Fruit fly (Drosophila melanogaster) whole organism, embryonic: ENCODE measurements around the gene crq.

Experiments
- Ada2b ChIP-seq: fragments of 200-800 bp; sonication (Bioruptor generic); IDR thresholded peaks from 2 replicates; pipeline ENCODE4 v1.3.6; 2022; ENCODE audit warnings: missing biosample characterization, missing genetic modification characterization
- Aef1 ChIP-seq: fragments of 200-800 bp; sonication (Bioruptor generic); IDR thresholded peaks from 3 replicates; pipeline ENCODE4 v1.3.6; 2022; ENCODE audit warnings: missing biosample characterization, missing genetic modification characterization
- Atf3 ChIP-seq: fragments of 200-800 bp; sonication (Bioruptor generic); optimal IDR thresholded peaks from 3 replicates; lab custom pipeline; 2016; ENCODE audit warnings: missing biosample characterization, missing genetic modification characterization
- CG12071 ChIP-seq: fragments of 200-800 bp; sonication (Bioruptor generic); optimal IDR thresholded peaks from 3 replicates; lab custom pipeline; 2018; ENCODE audit warnings: missing biosample characterization, mild to moderate bottlenecking, missing genetic modification characterization
- CG12155 ChIP-seq: fragments of 200-800 bp; sonication (Bioruptor generic); optimal IDR thresholded peaks from 3 replicates; lab custom pipeline; 2016; ENCODE audit warnings: missing biosample characterization, missing genetic modification characterization
- CG12299 ChIP-seq: fragments of 200-800 bp; sonication (Bioruptor generic); optimal IDR thresholded peaks from 2 replicates; lab custom pipeline; 2018; ENCODE audit warnings: missing biosample characterization, mild to moderate bottlenecking, missing genetic modification characterization
- CG12744 ChIP-seq: fragments of 200-800 bp; sonication (Bioruptor generic); optimal IDR thresholded peaks from 2 replicates; lab custom pipeline; 2016; ENCODE audit warnings: missing biosample characterization, missing genetic modification characterization
- CG13424 ChIP-seq: fragments of 200-800 bp; sonication (Bioruptor generic); optimal IDR thresholded peaks from 2 replicates; lab custom pipeline; 2019; ENCODE audit warnings: missing biosample characterization, mild to moderate bottlenecking, missing genetic modification characterization, moderate library complexity
- CG1603 ChIP-seq: fragments of 200-800 bp; sonication (Bioruptor generic); optimal IDR thresholded peaks from 2 replicates; lab custom pipeline; 2019; ENCODE audit warnings: missing biosample characterization, mild to moderate bottlenecking, missing genetic modification characterization, moderate library complexity
- CG1647 ChIP-seq: fragments of 200-800 bp; sonication (Bioruptor generic); optimal IDR thresholded peaks from 3 replicates; lab custom pipeline; 2016; ENCODE audit warnings: missing biosample characterization, missing genetic modification characterization
- CG17802 ChIP-seq: fragments of 200-800 bp; sonication (Bioruptor generic); optimal IDR thresholded peaks from 2 replicates; lab custom pipeline; 2018; ENCODE audit warnings: missing biosample characterization, mild to moderate bottlenecking, missing genetic modification characterization, moderate library complexity
- CG1792 ChIP-seq: fragments of 200-800 bp; sonication (Bioruptor generic); optimal IDR thresholded peaks from 2 replicates; lab custom pipeline; 2016; ENCODE audit warnings: missing biosample characterization, missing genetic modification characterization
- CG32532 ChIP-seq: fragments of 200-800 bp; sonication (Bioruptor generic); IDR thresholded peaks from 2 replicates; pipeline ENCODE4 v1.3.6; 2022; ENCODE audit warnings: missing biosample characterization, missing genetic modification characterization
- CG34376 ChIP-seq: fragments of 200-800 bp; sonication (Bioruptor generic); optimal IDR thresholded peaks from 2 replicates; lab custom pipeline; 2018; ENCODE audit warnings: missing biosample characterization, mild to moderate bottlenecking, missing genetic modification characterization
- CG3838 ChIP-seq: fragments of 200-800 bp; sonication (Bioruptor generic); optimal IDR thresholded peaks from 3 replicates; lab custom pipeline; 2016; ENCODE audit warnings: missing biosample characterization, missing genetic modification characterization
- CG43689 ChIP-seq: fragments of 200-800 bp; sonication (Bioruptor generic); IDR thresholded peaks from 2 replicates; pipeline ENCODE4 v1.3.6; 2022; ENCODE audit warnings: missing biosample characterization, missing genetic modification characterization
- CG6272 ChIP-seq: fragments of 200-800 bp; sonication (Bioruptor generic); IDR thresholded peaks from 2 replicates; pipeline ENCODE4 v1.3.6; 2022; ENCODE audit warnings: missing biosample characterization, missing genetic modification characterization
- CG7928 ChIP-seq: fragments of 200-800 bp; sonication (Bioruptor generic); optimal IDR thresholded peaks from 2 replicates; lab custom pipeline; 2017; ENCODE audit warnings: missing biosample characterization, mild to moderate bottlenecking, missing genetic modification characterization
- CG9797 ChIP-seq: fragments of 200-800 bp; sonication (Bioruptor generic); optimal IDR thresholded peaks from 3 replicates; lab custom pipeline; 2018; ENCODE audit warnings: missing biosample characterization, mild to moderate bottlenecking, missing genetic modification characterization
- CTCF ChIP-seq: fragments of 200-800 bp; sonication (Bioruptor generic); optimal IDR thresholded peaks from 2 replicates; lab custom pipeline; 2017; ENCODE audit warnings: missing biosample characterization, mild to moderate bottlenecking, missing genetic modification characterization, moderate library complexity
- Camta ChIP-seq: fragments of 200-800 bp; sonication (Bioruptor generic); optimal IDR thresholded peaks from 2 replicates; lab custom pipeline; 2016; ENCODE audit warnings: missing biosample characterization, missing genetic modification characterization
- D19A ChIP-seq: fragments of 200-800 bp; optimal IDR thresholded peaks from 3 replicates; lab custom pipeline; 2019; ENCODE audit warnings: missing biosample characterization, mild to moderate bottlenecking, missing genetic modification characterization, moderate library complexity
- Dad ChIP-seq: fragments of 200-800 bp; sonication (Bioruptor generic); optimal IDR thresholded peaks from 3 replicates; lab custom pipeline; 2016; ENCODE audit warnings: missing biosample characterization, missing genetic modification characterization
- Dbx ChIP-seq: fragments of 200-800 bp; sonication (Bioruptor generic); IDR thresholded peaks from 3 replicates; pipeline ENCODE4 v1.3.6; 2022; ENCODE audit warnings: missing biosample characterization, missing genetic modification characterization
- Ets97D ChIP-seq: fragments of 200-800 bp; sonication (Bioruptor generic); optimal IDR thresholded peaks from 3 replicates; lab custom pipeline; 2016; ENCODE audit warnings: missing biosample characterization, missing genetic modification characterization
- HmgD ChIP-seq: fragments of 200-800 bp; sonication (Bioruptor generic); optimal IDR thresholded peaks from 3 replicates; lab custom pipeline; 2016; ENCODE audit warnings: missing biosample characterization, missing genetic modification characterization
- Hr3 ChIP-seq: fragments of 200-800 bp; sonication (Bioruptor generic); optimal IDR thresholded peaks from 3 replicates; lab custom pipeline; 2016; ENCODE audit warnings: missing biosample characterization, missing genetic modification characterization
- Hr51 ChIP-seq, 2 experiments: fragments of 200-800 bp; sonication (Bioruptor generic); optimal IDR thresholded peaks; 2 replicates in 1 of 2; 3 replicates in 1 of 2; lab custom pipeline; 2016 to 2018; ENCODE audit warnings: missing biosample characterization in 2 of 2, missing genetic modification characterization in 2 of 2, mild to moderate bottlenecking in 1 of 2, moderate library complexity in 1 of 2
- Hr78 ChIP-seq, 2 experiments: fragments of 200-800 bp in 1 of 2; fragments of >200 bp in 1 of 2; sonication (Bioruptor generic) in 1 of 2; optimal IDR thresholded peaks; 2 replicates each; lab custom pipeline; 2017 to 2019; ENCODE audit warnings: missing biosample characterization in 2 of 2, missing genetic modification characterization in 2 of 2, mild to moderate bottlenecking in 1 of 2, moderate library complexity in 1 of 2
- Lhr ChIP-seq: fragments of 200-800 bp; sonication (Bioruptor generic); optimal IDR thresholded peaks from 3 replicates; lab custom pipeline; 2017; ENCODE audit warnings: mild to moderate bottlenecking, missing biosample characterization, missing genetic modification reagents, missing genetic modification characterization
- MESR4 ChIP-seq: fragments of 200-800 bp; sonication (Bioruptor generic); optimal IDR thresholded peaks from 2 replicates; lab custom pipeline; 2018; ENCODE audit warnings: missing biosample characterization, mild to moderate bottlenecking, missing genetic modification characterization, moderate library complexity
- Nf-YC ChIP-seq: fragments of 200-800 bp; optimal IDR thresholded peaks from 3 replicates; lab custom pipeline; 2019; ENCODE audit warnings: missing biosample characterization, mild to moderate bottlenecking, missing genetic modification characterization, moderate library complexity
- Ravus ChIP-seq: fragments of 200-800 bp; sonication (Bioruptor generic); IDR thresholded peaks from 2 replicates; pipeline ENCODE4 v1.3.6; 2022; ENCODE audit warnings: missing biosample characterization, missing genetic modification characterization
- Side ChIP-seq: fragments of 200-800 bp; sonication (Bioruptor generic); optimal IDR thresholded peaks from 2 replicates; lab custom pipeline; 2016; ENCODE audit warnings: missing biosample characterization, missing genetic modification characterization
- Xrp1 ChIP-seq: fragments of 200-800 bp; sonication (Bioruptor generic); IDR thresholded peaks from 2 replicates; pipeline ENCODE4 v1.3.6; 2022; ENCODE audit warnings: missing biosample characterization, missing genetic modification characterization
- abd-A ChIP-seq: fragments of 200-800 bp; sonication (Bioruptor generic); optimal IDR thresholded peaks from 3 replicates; lab custom pipeline; 2019; ENCODE audit warnings: missing biosample characterization, mild to moderate bottlenecking, missing genetic modification characterization, moderate library complexity
- bigmax ChIP-seq: fragments of 200-800 bp; sonication (Bioruptor generic); optimal IDR thresholded peaks from 2 replicates; lab custom pipeline; 2018; ENCODE audit warnings: missing biosample characterization, mild to moderate bottlenecking, missing genetic modification characterization
- dati ChIP-seq: fragments of 200-800 bp; sonication (Bioruptor generic); IDR thresholded peaks from 2 replicates; pipeline ENCODE4 v1.3.6; 2022; ENCODE audit warnings: missing biosample characterization, missing genetic modification characterization
- exex ChIP-seq: fragments of 200-800 bp; sonication (Bioruptor generic); optimal IDR thresholded peaks from 4 replicates; lab custom pipeline; 2018; ENCODE audit warnings: missing biosample characterization, mild to moderate bottlenecking, missing genetic modification characterization, moderate library complexity
- ftz-f1 ChIP-seq: fragments of 200-800 bp; sonication (Bioruptor generic); optimal IDR thresholded peaks from 2 replicates; lab custom pipeline; 2016; ENCODE audit warnings: missing biosample characterization, missing genetic modification characterization
- kni ChIP-seq: fragments of 200-800 bp; sonication (Bioruptor generic); optimal IDR thresholded peaks from 3 replicates; lab custom pipeline; 2017; ENCODE audit warnings: mild to moderate bottlenecking, missing biosample characterization, missing genetic modification reagents, missing genetic modification characterization
- lilli ChIP-seq: fragments of 200-800 bp; sonication (Bioruptor generic); optimal IDR thresholded peaks from 3 replicates; lab custom pipeline; 2016; ENCODE audit warnings: missing biosample characterization, missing genetic modification characterization
- mld ChIP-seq: fragments of 200-800 bp; sonication (Bioruptor generic); IDR thresholded peaks from 3 replicates; pipeline ENCODE4 v1.3.6; 2022; ENCODE audit warnings: missing biosample characterization, missing genetic modification characterization; ENCODE audit not compliant: partially characterized antibody
- nau ChIP-seq: fragments of 200-800 bp; sonication (Bioruptor generic); optimal IDR thresholded peaks from 3 replicates; lab custom pipeline; 2017; ENCODE audit warnings: missing biosample characterization, mild to moderate bottlenecking, missing genetic modification characterization, missing genetic modification reagents
- nmo ChIP-seq: fragments of 200-800 bp; sonication (Bioruptor generic); optimal IDR thresholded peaks from 2 replicates; lab custom pipeline; 2018; ENCODE audit warnings: missing biosample characterization, mild to moderate bottlenecking, missing genetic modification characterization, moderate library complexity
- odd ChIP-seq: fragments of 200-800 bp; sonication (Bioruptor generic); optimal IDR thresholded peaks from 2 replicates; lab custom pipeline; 2017; ENCODE audit warnings: missing biosample characterization, mild to moderate bottlenecking, missing genetic modification characterization
- ro ChIP-seq: fragments of 200-800 bp; sonication (Bioruptor generic); IDR thresholded peaks from 2 replicates; pipeline ENCODE4 v1.3.6; 2022; ENCODE audit warnings: missing biosample characterization, missing genetic modification characterization
- zen ChIP-seq: fragments of 200-800 bp; sonication (Bioruptor generic); optimal IDR thresholded peaks from 3 replicates; lab custom pipeline; 2018; ENCODE audit warnings: missing biosample characterization, mild to moderate bottlenecking, missing genetic modification characterization, moderate library complexity
- zfh1 ChIP-seq: fragments of 200-800 bp; sonication (Bioruptor generic); IDR thresholded peaks from 3 replicates; pipeline ENCODE4 v1.3.6; 2022; ENCODE audit warnings: missing biosample characterization, missing genetic modification characterization
- zfh2 ChIP-seq: fragments of 200-800 bp; sonication (Bioruptor generic); optimal IDR thresholded peaks from 2 replicates; lab custom pipeline; 2016; ENCODE audit warnings: missing biosample characterization, missing genetic modification characterization

crq gene

dm6 chr2L:470336-470934, 17.6 kb upstream of the crq start (continued):
- TF ChIP-seq dati (GFP tag; lab: Robert Waterston, UW) (no peak), CG6272 (GFP tag; lab: Robert Waterston, UW) (peak; percentile 44; the same call in 1 of the 2 replicates), nmo (GFP tag; lab: Kevin White, UChicago) (peak; percentile 71), Ets97D (GFP tag; lab: Kevin White, UChicago) (peak; percentile 20), zfh2 (peak; percentile 79), CG12299 (tag; lab: Kevin White, UChicago) (peak; percentile 35), CG12155 (peak; percentile 73), CG1603 (tag; lab: Kevin White, UChicago) (peak; percentile 35), Atf3 (peak; percentile 78), Nf-YC (tag; lab: Kevin White, UChicago) (peak; percentile 49), bigmax (GFP tag; lab: Kevin White, UChicago) (no peak), Side (GFP tag; lab: Kevin White, UChicago) (peak; percentile 79), Lhr (GFP tag; lab: Kevin White, UChicago) (no peak), MESR4 (GFP tag; lab: Kevin White, UChicago) (no peak), zen (tag; lab: Kevin White, UChicago) (peak; percentile 18), Ada2b (peak; percentile 70; the same call in 1 of the 2 replicates), Camta (GFP tag; lab: Kevin White, UChicago) (peak; percentile 79), D19A (tag; lab: Kevin White, UChicago) (peak; percentile 90), kni (GFP tag; lab: Kevin White, UChicago) (peak; percentile 82), CG9797 (GFP tag; lab: Kevin White, UChicago) (no peak), exex (tag; lab: Kevin White, UChicago) (peak; percentile 58), CG3838 (GFP tag; lab: Kevin White, UChicago) (peak; percentile 74), CG12071 (peak; percentile 36), Dad (GFP tag; lab: Kevin White, UChicago) (peak; percentile 74), CG7928 (GFP tag; lab: Kevin White, UChicago) (peak; percentile 30), CG43689 (GFP tag; lab: Robert Waterston, UW) (peak; percentile 37; the same call in 1 of the 2 replicates), CG17802 (tag; lab: Kevin White, UChicago) (no peak), CG32532 (GFP tag; lab: Robert Waterston, UW) (peak; percentile 59; the same call in 1 of the 2 replicates), CG1792 (peak; percentile 67), lilli (GFP tag; lab: Kevin White, UChicago) (peak; percentile 87), Hr51 (GFP tag; optimal IDR thresholded peaks at IDR 0.05; lab: Kevin White, UChicago) (peak; percentile 67 to 87), ftz-f1 (GFP tag; lab: Kevin White, UChicago) (no peak), CG34376 (GFP tag; lab: Kevin White, UChicago) (peak; percentile 68), CTCF (GFP tag; lab: Kevin White, UChicago) (no peak), odd (peak; percentile 47), mld (GFP tag; lab: Robert Waterston, UW) (no peak), nau (GFP tag; lab: Kevin White, UChicago) (peak; percentile 66), CG13424 (tag; lab: Kevin White, UChicago) (peak; percentile 76), ro (0 out of 2 replicates have a peak, but pooled peaks have one; percentile 22), Hr3 (peak; percentile 62), Dbx (GFP tag; lab: Robert Waterston, UW) (peak; percentile 45; the same call in 2 of the 3 replicates), HmgD (peak; percentile 39), abd-A (tag; lab: Kevin White, UChicago) (peak; percentile 72), Aef1 (GFP tag; lab: Robert Waterston, UW) (peak; percentile 74; the same call in 2 of the 3 replicates), CG1647 (GFP tag; lab: Kevin White, UChicago) (peak; percentile 32), Hr78 (GFP tag; optimal IDR thresholded peaks at IDR 0.05; lab: Kevin White, UChicago) (no peak), Xrp1 (GFP tag; lab: Robert Waterston, UW) (peak; percentile 76), Ravus (GFP tag; lab: Robert Waterston, UW) (no peak; the same call in 1 of the 2 replicates), zfh1 (peak; percentile 77), CG12744 (GFP tag; lab: Kevin White, UChicago) (peak; percentile 74)
